Worm (Caenorhabditis elegans) whole organism, young adult: ENCODE measurements around the gene C04C3.4.

Source experiments
- B0035.1 ChIP-seq: sonication (generic microtip); optimal IDR thresholded peaks from 2 replicates; lab custom pipeline; 2016; ENCODE audit warnings: missing genetic modification characterization, mild to moderate bottlenecking, missing compliant biosample characterization, missing genotype, missing genetic modification reagents
- B0261.1 ChIP-seq: sonication (generic microtip); optimal IDR thresholded peaks from 2 replicates; lab custom pipeline; 2016; ENCODE audit warnings: mild to moderate bottlenecking, missing genetic modification characterization, moderate library complexity, missing compliant biosample characterization
- C06A6.2 ChIP-seq: fragments of 200-800 bp; sonication (Bioruptor generic); conservative IDR thresholded peaks from 2 replicates; pipeline ENCODE4 v1.3.6; 2022; ENCODE audit warnings: missing genetic modification characterization, missing compliant biosample characterization
- F33H1.4 ChIP-seq: fragments of 200-800 bp; sonication (Bioruptor generic); IDR thresholded peaks from 2 replicates; pipeline ENCODE4 v1.3.6; 2022; ENCODE audit warnings: missing genetic modification reagents, missing genetic modification characterization, missing compliant biosample characterization
- F37B4.10 ChIP-seq: fragments of 200-800 bp; sonication (Bioruptor generic); IDR thresholded peaks from 2 replicates; pipeline ENCODE4 v1.3.6; 2022; ENCODE audit warnings: missing genetic modification characterization, missing compliant biosample characterization
- T26A5.8 ChIP-seq: sonication (generic microtip); optimal IDR thresholded peaks from 2 replicates; lab custom pipeline; 2016; ENCODE audit warnings: missing genetic modification characterization, missing compliant biosample characterization
- Y53F4B.3 ChIP-seq: fragments of 200-800 bp; sonication (Bioruptor generic); IDR thresholded peaks from 2 replicates; pipeline ENCODE4 v1.3.6; 2022; ENCODE audit warnings: missing genetic modification reagents, missing genetic modification characterization, missing compliant biosample characterization
- Y95B8A.8 ChIP-seq: fragments of 200-800 bp; sonication (Bioruptor generic); IDR thresholded peaks from 2 replicates; pipeline ENCODE4 v1.3.6; 2022; ENCODE audit warnings: missing genetic modification reagents, missing genetic modification characterization, missing compliant biosample characterization
- ZK185.1 ChIP-seq: sonication (generic microtip); optimal IDR thresholded peaks from 2 replicates; lab custom pipeline; 2016; ENCODE audit warnings: mild to moderate bottlenecking, missing genetic modification characterization, missing compliant biosample characterization; ENCODE audit not compliant: poor library complexity, severe bottlenecking
- ama-1 ChIP-seq, 3 experiments: fragments of 150-350 bp in 1 of 3; sonication (generic microtip) in 2 of 3; optimal IDR thresholded peaks; 2 replicates each; lab custom pipeline; 2014 to 2018; ENCODE audit warnings: missing biosample characterization in 2 of 3, missing genetic modification characterization in 2 of 3, missing genetic modification reagents in 2 of 3
- attf-3 ChIP-seq: fragments of 200-800 bp; sonication (Bioruptor generic); conservative IDR thresholded peaks from 2 replicates; pipeline ENCODE4 v1.3.6; 2022; ENCODE audit warnings: missing genetic modification reagents, missing genetic modification characterization, missing compliant biosample characterization
- bed-1 ChIP-seq: fragments of 200-800 bp; sonication (Bioruptor generic); IDR thresholded peaks from 2 replicates; pipeline ENCODE4 v1.3.6; 2022; ENCODE audit warnings: missing genetic modification reagents, missing genetic modification characterization, missing compliant biosample characterization
- bed-2 ChIP-seq: fragments of 200-800 bp; sonication (Bioruptor generic); IDR thresholded peaks from 2 replicates; pipeline ENCODE4 v1.3.6; 2022; ENCODE audit warnings: missing genetic modification reagents, missing genetic modification characterization, missing compliant biosample characterization
- cebp-1 ChIP-seq, 2 experiments: fragments of 200-800 bp in 1 of 2; sonication (Bioruptor generic) in 1 of 2; sonication (generic microtip) in 1 of 2; IDR thresholded peaks in 1 of 2; optimal IDR thresholded peaks in 1 of 2; 2 replicates each; pipeline versions ENCODE4 v1.3.6 to Lab custom; 2017 to 2022; ENCODE audit warnings: missing compliant biosample characterization in 2 of 2, missing genetic modification characterization in 2 of 2, mild to moderate bottlenecking in 1 of 2, missing genetic modification reagents in 1 of 2, moderate library complexity in 1 of 2
- ceh-40 ChIP-seq: fragments of 200-800 bp; sonication (Bioruptor generic); IDR thresholded peaks from 2 replicates; pipeline ENCODE4 v1.3.6; 2022; ENCODE audit warnings: missing genetic modification characterization, missing compliant biosample characterization
- ceh-79 ChIP-seq: sonication (generic microtip); optimal IDR thresholded peaks from 2 replicates; lab custom pipeline; 2017; ENCODE audit warnings: mild to moderate bottlenecking, missing genetic modification characterization, missing compliant biosample characterization
- ceh-91 ChIP-seq: fragments of 200-800 bp; sonication (Bioruptor generic); IDR thresholded peaks from 2 replicates; pipeline ENCODE4 v1.3.6; 2022; ENCODE audit warnings: missing genetic modification reagents, missing genetic modification characterization, missing compliant biosample characterization
- chd-7 ChIP-seq: sonication (generic microtip); optimal IDR thresholded peaks from 2 replicates; lab custom pipeline; 2016; ENCODE audit warnings: mild to moderate bottlenecking, missing genetic modification characterization, moderate library complexity, missing compliant biosample characterization
- dpff-1 ChIP-seq: sonication (generic microtip); optimal IDR thresholded peaks from 2 replicates; lab custom pipeline; 2017; ENCODE audit warnings: mild to moderate bottlenecking, missing genetic modification characterization, missing compliant biosample characterization
- dpl-1 ChIP-seq: fragments of 150-350 bp; optimal IDR thresholded peaks from 2 replicates; lab custom pipeline; 2014; ENCODE audit warnings: missing biosample characterization, missing genetic modification reagents, missing genetic modification characterization
- efl-1 ChIP-seq: fragments of 150-350 bp; optimal IDR thresholded peaks from 2 replicates; lab custom pipeline; 2014; ENCODE audit warnings: missing biosample characterization, missing genetic modification reagents, missing genetic modification characterization
- egl-44 ChIP-seq: fragments of 200-800 bp; sonication (Bioruptor generic); IDR thresholded peaks from 2 replicates; pipeline ENCODE4 v1.3.6; 2022; ENCODE audit warnings: missing genetic modification reagents, missing genetic modification characterization, missing compliant biosample characterization
- egrh-3 ChIP-seq: fragments of 200-800 bp; sonication (Bioruptor generic); IDR thresholded peaks from 2 replicates; pipeline ENCODE4 v1.3.6; 2022; ENCODE audit warnings: missing genetic modification reagents, missing genetic modification characterization, missing compliant biosample characterization
- ekl-4 ChIP-seq: fragments of 200-800 bp; sonication (Bioruptor generic); IDR thresholded peaks from 2 replicates; pipeline ENCODE4 v1.3.6; 2022; ENCODE audit warnings: missing genetic modification reagents, missing genetic modification characterization, missing compliant biosample characterization
- hlh-12 ChIP-seq: sonication (generic microtip); optimal IDR thresholded peaks from 2 replicates; lab custom pipeline; 2016; ENCODE audit warnings: missing genetic modification characterization, missing compliant biosample characterization
- hmg-1.2 ChIP-seq: fragments of 200-800 bp; sonication (Bioruptor generic); IDR thresholded peaks from 2 replicates; pipeline ENCODE4 v1.3.6; 2022; ENCODE audit warnings: missing genetic modification reagents, missing genetic modification characterization, missing compliant biosample characterization
- lag-1 ChIP-seq: fragments of 200-800 bp; sonication (Bioruptor generic); IDR thresholded peaks from 2 replicates; pipeline ENCODE4 v1.3.6; 2022; ENCODE audit warnings: missing genetic modification reagents, missing genetic modification characterization, missing compliant biosample characterization
- let-607 ChIP-seq, 2 experiments: fragments of 200-800 bp in 1 of 2; sonication (Bioruptor generic) in 1 of 2; sonication (generic microtip) in 1 of 2; optimal IDR thresholded peaks; 2 replicates each; lab custom pipeline; 2016 to 2018; ENCODE audit warnings: mild to moderate bottlenecking in 2 of 2, missing compliant biosample characterization in 2 of 2, missing genetic modification characterization in 2 of 2, moderate library complexity in 2 of 2, missing genotype in 1 of 2
- lin-35 ChIP-seq, 3 experiments: fragments of 150-350 bp in 2 of 3; sonication (generic microtip) in 1 of 3; optimal IDR thresholded peaks; 2 replicates each; lab custom pipeline; 2014 to 2018; ENCODE audit warnings: missing biosample characterization in 3 of 3, missing genetic modification characterization in 3 of 3, missing genetic modification reagents in 3 of 3
- lin-54 ChIP-seq: fragments of 200-800 bp; sonication (Bioruptor generic); optimal IDR thresholded peaks from 2 replicates; lab custom pipeline; 2018; ENCODE audit warnings: mild to moderate bottlenecking, missing genetic modification characterization, missing compliant biosample characterization
- lir-1 ChIP-seq: fragments of 200-800 bp; sonication (Bioruptor generic); conservative IDR thresholded peaks from 2 replicates; pipeline ENCODE4 v1.3.6; 2022; ENCODE audit warnings: missing genetic modification reagents, missing genetic modification characterization, missing compliant biosample characterization
- lsy-27 ChIP-seq: sonication (generic microtip); optimal IDR thresholded peaks from 2 replicates; lab custom pipeline; 2017; ENCODE audit warnings: missing genetic modification characterization, mild to moderate bottlenecking, missing compliant biosample characterization, antibody characterized with exemption, missing genotype, borderline replicate concordance; ENCODE audit not compliant: insufficient read depth
- mcd-1 ChIP-seq: fragments of 200-800 bp; sonication (Bioruptor generic); IDR thresholded peaks from 2 replicates; pipeline ENCODE4 v1.3.6; 2022; ENCODE audit warnings: missing genetic modification reagents, missing genetic modification characterization, missing compliant biosample characterization
- mel-28 ChIP-seq: sonication (generic microtip); optimal IDR thresholded peaks from 2 replicates; lab custom pipeline; 2016; ENCODE audit warnings: borderline replicate concordance, mild to moderate bottlenecking, missing genetic modification characterization, missing compliant biosample characterization
- mes-4 ChIP-seq: sonication (generic microtip); optimal IDR thresholded peaks from 2 replicates; lab custom pipeline; 2016; ENCODE audit warnings: missing genotype, missing genetic modification characterization, missing compliant biosample characterization
- mxl-1 ChIP-seq: sonication (generic microtip); optimal IDR thresholded peaks from 2 replicates; lab custom pipeline; 2016; ENCODE audit warnings: missing genetic modification characterization, missing compliant biosample characterization
- nfya-2 ChIP-seq: fragments of 200-800 bp; sonication (Bioruptor generic); IDR thresholded peaks from 2 replicates; pipeline ENCODE4 v1.3.6; 2022; ENCODE audit warnings: missing genetic modification reagents, missing genetic modification characterization, missing compliant biosample characterization
- nhr-179 ChIP-seq: sonication (generic microtip); optimal IDR thresholded peaks from 2 replicates; lab custom pipeline; 2016; ENCODE audit warnings: mild to moderate bottlenecking, missing genetic modification characterization, missing compliant biosample characterization
- nhr-27 ChIP-seq: fragments of 200-800 bp; sonication (Bioruptor generic); optimal IDR thresholded peaks from 2 replicates; lab custom pipeline; 2018; ENCODE audit warnings: mild to moderate bottlenecking, missing genetic modification characterization, moderate library complexity, missing compliant biosample characterization
- pbrm-1 ChIP-seq: fragments of 200-800 bp; sonication (Bioruptor generic); IDR thresholded peaks from 2 replicates; pipeline ENCODE4 v1.3.6; 2022; ENCODE audit warnings: missing genetic modification reagents, missing genetic modification characterization, missing compliant biosample characterization
- repo-1 ChIP-seq: sonication (generic microtip); optimal IDR thresholded peaks from 2 replicates; lab custom pipeline; 2017; ENCODE audit warnings: mild to moderate bottlenecking, missing genetic modification characterization, missing compliant biosample characterization
- rpc-1 ChIP-seq, 2 experiments: fragments of 150-350 bp in 1 of 2; sonication (generic microtip) in 1 of 2; optimal IDR thresholded peaks; 2 replicates each; lab custom pipeline; 2014 to 2018; ENCODE audit warnings: missing biosample characterization in 1 of 2, missing genetic modification characterization in 1 of 2, missing genetic modification reagents in 1 of 2, missing genotype in 1 of 2
- tbp1 ChIP-seq: fragments of 200-800 bp; sonication (Bioruptor generic); optimal IDR thresholded peaks from 2 replicates; lab custom pipeline; 2018; ENCODE audit warnings: mild to moderate bottlenecking, missing genetic modification characterization, missing compliant biosample characterization
- ztf-26 ChIP-seq: sonication (generic microtip); optimal IDR thresholded peaks from 2 replicates; lab custom pipeline; 2017; ENCODE audit warnings: missing genetic modification characterization, missing compliant biosample characterization
- ztf-3 ChIP-seq: fragments of 200-800 bp; sonication (Bioruptor generic); optimal IDR thresholded peaks from 2 replicates; lab custom pipeline; 2018; ENCODE audit warnings: mild to moderate bottlenecking, missing genetic modification characterization, missing compliant biosample characterization
- ztf-6 ChIP-seq: fragments of 200-800 bp; sonication (Bioruptor generic); IDR thresholded peaks from 2 replicates; pipeline ENCODE4 v1.3.6; 2022; ENCODE audit warnings: missing genetic modification reagents, missing genetic modification characterization, missing compliant biosample characterization

Gene C04C3.4

DNA sequence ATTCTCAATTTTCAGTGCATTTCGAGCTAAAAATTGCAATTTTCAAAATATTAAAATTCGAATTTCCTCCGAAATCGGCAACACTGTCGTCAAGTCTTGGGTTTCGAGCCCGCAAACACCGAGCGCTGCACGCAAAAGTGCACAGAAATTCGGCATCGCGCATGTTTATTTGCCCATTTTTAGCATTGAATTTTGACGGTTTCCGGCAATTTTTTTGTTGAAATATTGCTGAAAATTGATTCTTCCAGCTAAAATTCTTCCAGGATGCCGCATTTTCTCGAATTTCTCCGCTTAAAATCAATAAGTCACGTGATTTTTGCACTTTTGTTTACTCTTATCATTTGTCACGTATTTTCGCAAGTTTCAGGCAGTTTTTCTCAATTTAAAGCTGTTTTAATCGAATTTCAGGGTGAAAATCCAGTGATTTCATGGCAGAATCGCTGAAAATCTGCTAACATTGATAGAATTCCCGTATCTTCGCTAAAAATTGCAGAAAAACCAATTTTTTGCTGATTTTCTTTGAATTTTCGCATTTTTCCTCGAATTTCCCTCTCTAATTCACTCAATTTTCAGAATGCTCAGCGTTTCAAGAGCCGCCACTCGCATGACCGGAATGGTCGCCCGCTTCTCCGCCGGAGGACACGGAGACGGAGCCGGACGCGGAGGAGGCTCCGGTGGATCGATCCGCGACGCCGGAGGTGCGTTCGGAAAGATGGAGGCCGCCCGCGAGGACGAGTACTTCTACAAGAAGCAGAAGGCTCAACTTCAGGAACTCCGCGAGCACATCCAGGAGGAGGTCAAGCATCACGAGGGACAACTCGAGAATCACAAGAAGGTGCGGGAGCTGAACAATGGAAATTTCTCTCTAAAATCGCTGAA, 8.6 kb upstream of the C04C3.4 start, which contains the start of gene mai-2:
TSS of gene mai-2 (plus strand) at position 574 of the 879 bp plus-strand sequence.
- TF ChIP-seq mxl-1 (tag; lab: Kevin White, UChicago) (no peak), lin-54 (GFP tag; lab: Kevin White, UChicago) (peak; percentile 61), mel-28 (tag; lab: Kevin White, UChicago) (no peak), ceh-40 (GFP tag; lab: Robert Waterston, UW) (no peak), rpc-1 (optimal IDR thresholded peaks at IDR 0.05; lab: Kevin White, UChicago) (no peak), rpc-1 (tag; optimal IDR thresholded peaks at IDR 0.05; lab: Kevin White, UChicago) (no peak), repo-1 (tag; lab: Kevin White, UChicago) (no peak), ztf-26 (tag; lab: Kevin White, UChicago) (no peak), attf-3 (0 out of 2 replicates have a peak, but pooled peaks have one; percentile 10), hlh-12 (no peak), lin-35 (GFP tag; optimal IDR thresholded peaks at IDR 0.05; lab: Kevin White, UChicago) (peak in 1 of 3 experiments; percentile 82), Y95B8A.8 (GFP tag; lab: Robert Waterston, UW) (no peak), mes-4 (no peak), bed-1 (GFP tag; lab: Robert Waterston, UW) (no peak), B0261.1 (tag; lab: Kevin White, UChicago) (no peak), B0035.1 (tag; lab: Kevin White, UChicago) (no peak), chd-7 (tag; lab: Kevin White, UChicago) (no peak), efl-1 (peak; percentile 6), dpl-1 (GFP tag; lab: Kevin White, UChicago) (peak; percentile 43), ztf-3 (GFP tag; lab: Kevin White, UChicago) (no peak), T26A5.8 (no peak), dpff-1 (no peak), nhr-179 (tag; lab: Kevin White, UChicago) (no peak), egrh-3 (peak; percentile 94), nfya-2 (GFP tag; lab: Robert Waterston, UW) (no peak), ceh-91 (GFP tag; lab: Robert Waterston, UW) (no peak), ztf-6 (GFP tag; lab: Robert Waterston, UW) (no peak), ekl-4 (0 out of 2 replicates have a peak, but pooled peaks have one; percentile 23), lsy-27 (no peak), bed-2 (no peak), cebp-1 (GFP tag; IDR thresholded peaks at IDR 0.05; lab: Robert Waterston, UW) (no peak), cebp-1 (tag; optimal IDR thresholded peaks at IDR 0.05; lab: Kevin White, UChicago) (peak; percentile 41), hmg-1.2 (GFP tag; lab: Robert Waterston, UW) (peak; percentile 41), pbrm-1 (peak; percentile 56; the same call in 1 of the 2 replicates), lir-1 (GFP tag; lab: Robert Waterston, UW) (no peak), ZK185.1 (tag; lab: Kevin White, UChicago) (no peak), mcd-1 (GFP tag; lab: Robert Waterston, UW) (peak; percentile 52), nhr-27 (tag; lab: Kevin White, UChicago) (no peak), Y53F4B.3 (GFP tag; lab: Robert Waterston, UW) (no peak), tbp1 (GFP tag; lab: Kevin White, UChicago) (peak; percentile 25), F33H1.4 (peak; percentile 24; the same call in 1 of the 2 replicates), C06A6.2 (GFP tag; lab: Robert Waterston, UW) (no peak), let-607 (tag; optimal IDR thresholded peaks at IDR 0.05; lab: Kevin White, UChicago) (no peak), F37B4.10 (GFP tag; lab: Robert Waterston, UW) (no peak), ceh-79 (tag; lab: Kevin White, UChicago) (no peak), egl-44 (GFP tag; lab: Robert Waterston, UW) (no peak), lag-1 (GFP tag; lab: Robert Waterston, UW) (no peak), ama-1 (optimal IDR thresholded peaks at IDR 0.05; lab: Kevin White, UChicago) (peak; percentile 67), ama-1 (GFP tag; optimal IDR thresholded peaks at IDR 0.05; lab: Kevin White, UChicago) (no peak)
